Worm (Caenorhabditis elegans): Measurements from ENCODE around the gene daf-4.
A peak's percentile ranks its signal among the peaks of the same experiment; 100 is the strongest.

The daf-4 gene

DNA sequence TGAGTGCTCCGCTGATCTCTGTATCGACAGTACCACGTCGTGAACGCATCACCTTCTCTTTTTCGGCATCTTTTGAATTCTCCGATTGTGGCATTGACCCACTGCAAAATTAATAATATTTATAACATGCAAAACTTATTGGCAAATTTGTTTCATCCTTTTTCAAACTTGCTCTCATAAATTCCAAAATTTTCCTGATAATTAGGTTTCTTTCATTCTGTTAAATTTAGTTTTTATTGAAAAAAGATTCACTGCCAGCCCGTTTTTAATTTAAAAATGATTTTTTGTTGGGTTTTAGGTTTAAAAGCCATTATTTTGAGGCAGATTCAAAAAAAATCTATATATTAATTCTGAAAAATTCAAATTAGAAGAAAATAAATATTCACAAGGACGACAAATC is 25.0 kb upstream of the daf-4 start, which contains the start of gene wdr-37:
wdr-37 (minus strand) TSS at position 101 of the 400 bp plus-strand sequence.
- TF ChIP-seq ceh-19 (GFP tag; optimal IDR thresholded peaks at IDR 0.05) (no peak), ceh-22 (tag; optimal IDR thresholded peaks at IDR 0.05) (no peak), pqm-1 (tag; optimal IDR thresholded peaks at IDR 0.05) (no peak), ceh-30 (tag; optimal IDR thresholded peaks at IDR 0.05) (no peak), K02D7.2 (tag; optimal IDR thresholded peaks at IDR 0.05) (no peak), ttx-3 (tag; optimal IDR thresholded peaks at IDR 0.05) (no peak), ceh-18 (tag; optimal IDR thresholded peaks at IDR 0.05) (no peak)

DNA sequence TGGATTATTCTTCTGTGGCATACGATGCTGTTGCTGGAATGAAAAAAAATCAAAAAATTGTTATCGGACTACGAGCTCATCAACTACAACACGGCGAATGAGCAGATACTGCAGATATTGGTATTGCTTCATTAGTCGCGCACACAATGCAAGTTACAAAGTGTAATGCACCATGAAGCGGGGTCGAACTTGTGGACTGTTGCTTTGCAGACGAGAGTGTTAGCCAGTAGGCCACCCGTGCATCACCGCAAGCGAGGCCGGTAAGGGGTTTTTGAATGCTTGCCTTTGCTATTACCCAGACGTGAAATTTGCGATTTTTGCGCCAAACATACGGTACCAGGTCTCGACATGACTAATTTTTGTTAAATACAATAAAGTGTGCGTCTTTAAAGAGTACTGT is 22.9 kb upstream of the daf-4 start:
- peak; percentile 87 for TF ChIP-seq sdc-2 (tag; optimal IDR thresholded peaks at IDR 0.05)
- peak; percentile 77 for TF ChIP-seq zip-5 (tag; optimal IDR thresholded peaks at IDR 0.05)
- peak; percentile 92 for TF ChIP-seq unc-86 (tag; optimal IDR thresholded peaks at IDR 0.05)
- TF ChIP-seq ttx-3 (tag; optimal IDR thresholded peaks at IDR 0.05), result peak; percentile 91
- peak; percentile 61 for TF ChIP-seq hlh-30 (tag; optimal IDR thresholded peaks at IDR 0.05; ENCODE audit: insufficient read depth)
- TF ChIP-seq dve-1 (tag; optimal IDR thresholded peaks at IDR 0.05), result peak; percentile 93
- no peak for TF ChIP-seq elt-4 (tag; optimal IDR thresholded peaks at IDR 0.05)
- TF ChIP-seq pat-9 (tag; optimal IDR thresholded peaks at IDR 0.05), result peak; percentile 97
- TF ChIP-seq che-1 (tag; optimal IDR thresholded peaks at IDR 0.05), result peak; percentile 90
- peak; percentile 98 for TF ChIP-seq hlh-6 (tag; optimal IDR thresholded peaks at IDR 0.05)
- peak; percentile 80 for TF ChIP-seq K02D7.2 (tag; optimal IDR thresholded peaks at IDR 0.05)
- TF ChIP-seq fax-1 (tag; optimal IDR thresholded peaks at IDR 0.05), result peak; percentile 72
- TF ChIP-seq pha-4 (tag; optimal IDR thresholded peaks at IDR 0.05), result no peak
- peak; percentile 83 for TF ChIP-seq ceh-2 (tag; optimal IDR thresholded peaks at IDR 0.05)
- peak; percentile 91 for TF ChIP-seq lin-11 (tag; optimal IDR thresholded peaks at IDR 0.05)
- peak; percentile 80 for TF ChIP-seq unc-3 (GFP tag; conservative IDR thresholded peaks at IDR 0.05)
- TF ChIP-seq unc-3 (tag; optimal IDR thresholded peaks at IDR 0.05), result peak; percentile 71
- peak; percentile 90 for TF ChIP-seq tbx-2 (tag; optimal IDR thresholded peaks at IDR 0.05)
- TF ChIP-seq elt-2 (tag; optimal IDR thresholded peaks at IDR 0.05), result peak; percentile 95
- TF ChIP-seq eyg-1 (tag; optimal IDR thresholded peaks at IDR 0.05), result peak; percentile 91
- peak; percentile 35 for TF ChIP-seq mec-3 (tag; optimal IDR thresholded peaks at IDR 0.05; ENCODE audit: borderline replicate concordance)
- TF ChIP-seq lim-6 (tag; optimal IDR thresholded peaks at IDR 0.05), result peak; percentile 51
- TF ChIP-seq hlh-13 (GFP tag; optimal IDR thresholded peaks at IDR 0.05), result peak; percentile 89
- peak; percentile 90 for TF ChIP-seq ceh-18 (tag; optimal IDR thresholded peaks at IDR 0.05)
- peak; percentile 87 for TF ChIP-seq Y22D7AL.16 (tag; optimal IDR thresholded peaks at IDR 0.05)
- TF ChIP-seq ref-2 (tag; optimal IDR thresholded peaks at IDR 0.05), result peak; percentile 92
- TF ChIP-seq T23F11.4 (GFP tag; optimal IDR thresholded peaks at IDR 0.05), result peak; percentile 91
- TF ChIP-seq rnt-1 (tag; optimal IDR thresholded peaks at IDR 0.05), result peak; percentile 88
- TF ChIP-seq syd-9 (tag; optimal IDR thresholded peaks at IDR 0.05), result peak; percentile 82
- TF ChIP-seq nhr-11 (tag; optimal IDR thresholded peaks at IDR 0.05), result no peak
- TF ChIP-seq ets-4 (tag; optimal IDR thresholded peaks at IDR 0.05), result peak; percentile 85
- peak; percentile 92 for TF ChIP-seq ztf-16 (tag; optimal IDR thresholded peaks at IDR 0.05)
- TF ChIP-seq ceh-34 (tag; optimal IDR thresholded peaks at IDR 0.05), result peak; percentile 88
- peak; percentile 71 for TF ChIP-seq hlh-8 (tag; optimal IDR thresholded peaks at IDR 0.05)
- TF ChIP-seq unc-55 (GFP tag; optimal IDR thresholded peaks at IDR 0.05), result no peak
- TF ChIP-seq dmd-4 (tag; optimal IDR thresholded peaks at IDR 0.05; ENCODE audit: borderline replicate concordance), result peak; percentile 83
- TF ChIP-seq ceh-31 (tag; optimal IDR thresholded peaks at IDR 0.05), result peak; percentile 57
- TF ChIP-seq C08G9.2 (tag; optimal IDR thresholded peaks at IDR 0.05), result peak; percentile 78
- TF ChIP-seq nhr-232 (tag; optimal IDR thresholded peaks at IDR 0.05), result peak; percentile 95
- TF ChIP-seq pha-2 (tag; optimal IDR thresholded peaks at IDR 0.05), result peak; percentile 91
- TF ChIP-seq ceh-22 (tag; optimal IDR thresholded peaks at IDR 0.05), result no peak
- TF ChIP-seq sox-4 (tag; optimal IDR thresholded peaks at IDR 0.05), result peak; percentile 91
- TF ChIP-seq tbx-7 (tag; optimal IDR thresholded peaks at IDR 0.05), result peak; percentile 72
- TF ChIP-seq pqm-1 (tag; optimal IDR thresholded peaks at IDR 0.05), result peak; percentile 66
- peak; percentile 91 for TF ChIP-seq fkh-6 (tag; optimal IDR thresholded peaks at IDR 0.05)
- TF ChIP-seq ceh-9 (tag; optimal IDR thresholded peaks at IDR 0.05), result peak; percentile 54
- peak; percentile 90 for TF ChIP-seq C38D4.7 (GFP tag; optimal IDR thresholded peaks at IDR 0.05)
- TF ChIP-seq ama-1 (optimal IDR thresholded peaks at IDR 0.05), result no peak
- peak; percentile 36 for TF ChIP-seq hlh-15 (tag; optimal IDR thresholded peaks at IDR 0.05)

Measured in whole organism, late embryonic.